Worm (Caenorhabditis elegans) whole organism, mixed stage, embryonic: Measurements from ENCODE around the gene Y39B6A.41.
"Not testable (repeated sequence)": the region's sequence is repeated elsewhere in the genome, so short reads cannot be mapped to it uniquely, and the experiment has no call there.

Source experiments
- M03D4.4 ChIP-seq: sonication (generic microtip); optimal IDR thresholded peaks from 2 replicates; lab custom pipeline; 2017; ENCODE audit warnings: mild to moderate bottlenecking, missing genetic modification characterization, missing compliant biosample characterization
- bed-3 ChIP-seq: fragments of 200-800 bp; sonication (Bioruptor generic); optimal IDR thresholded peaks from 3 replicates; lab custom pipeline; 2018; ENCODE audit warnings: mild to moderate bottlenecking, missing genetic modification characterization, moderate library complexity, missing compliant biosample characterization
- blmp-1 ChIP-seq: fragments of 150-350 bp; optimal IDR thresholded peaks from 2 replicates; lab custom pipeline; 2014; ENCODE audit warnings: missing biosample characterization, missing genetic modification characterization
- ceh-39 ChIP-seq: fragments of 150-350 bp; optimal IDR thresholded peaks from 2 replicates; lab custom pipeline; 2014; ENCODE audit warnings: missing biosample characterization, missing genetic modification characterization
- ceh-43 ChIP-seq: fragments of 200-800 bp; sonication (Bioruptor generic); optimal IDR thresholded peaks from 2 replicates; lab custom pipeline; 2018; ENCODE audit warnings: mild to moderate bottlenecking, missing genetic modification characterization, moderate library complexity, missing compliant biosample characterization
- ceh-83 ChIP-seq: fragments of 200-800 bp; sonication (Bioruptor generic); optimal IDR thresholded peaks from 2 replicates; lab custom pipeline; 2018; ENCODE audit warnings: mild to moderate bottlenecking, missing genetic modification characterization, missing compliant biosample characterization
- ces-1 ChIP-seq: fragments of 150-350 bp; optimal IDR thresholded peaks from 2 replicates; lab custom pipeline; 2014; ENCODE audit warnings: missing biosample characterization, missing genetic modification reagents, missing genetic modification characterization
- cnd-1 ChIP-seq: fragments of 200-800 bp; sonication (Bioruptor generic); optimal IDR thresholded peaks from 2 replicates; lab custom pipeline; 2018; ENCODE audit warnings: mild to moderate bottlenecking, missing genetic modification characterization, missing compliant biosample characterization
- drap-1 ChIP-seq: fragments of 200-800 bp; sonication (Bioruptor generic); optimal IDR thresholded peaks from 3 replicates; lab custom pipeline; 2018; ENCODE audit warnings: mild to moderate bottlenecking, missing genetic modification characterization, missing compliant biosample characterization
- elt-3 ChIP-seq: fragments of 150-350 bp; optimal IDR thresholded peaks from 2 replicates; lab custom pipeline; 2014; ENCODE audit warnings: missing biosample characterization, missing genetic modification characterization
- flh-1 ChIP-seq: fragments of 200-800 bp; sonication (Bioruptor generic); optimal IDR thresholded peaks from 2 replicates; lab custom pipeline; 2018; ENCODE audit warnings: mild to moderate bottlenecking, missing genetic modification characterization, moderate library complexity, missing compliant biosample characterization
- ham-2 ChIP-seq: fragments of 200-800 bp; sonication (Bioruptor generic); optimal IDR thresholded peaks from 2 replicates; lab custom pipeline; 2018; ENCODE audit warnings: mild to moderate bottlenecking, missing genetic modification characterization, missing compliant biosample characterization
- hlh-1 ChIP-seq: fragments of 150-350 bp; optimal IDR thresholded peaks from 2 replicates; lab custom pipeline; 2014; ENCODE audit warnings: missing biosample characterization, missing genetic modification reagents, missing genetic modification characterization
- lin-13 ChIP-seq: fragments of 150-350 bp; optimal IDR thresholded peaks from 2 replicates; lab custom pipeline; 2014; ENCODE audit warnings: missing biosample characterization, missing genetic modification characterization
- lin-32 ChIP-seq: fragments of 200-800 bp; sonication (Bioruptor generic); optimal IDR thresholded peaks from 2 replicates; lab custom pipeline; 2018; ENCODE audit warnings: mild to moderate bottlenecking, missing genetic modification characterization, missing compliant biosample characterization
- lsy-2 ChIP-seq: fragments of 150-350 bp; optimal IDR thresholded peaks from 2 replicates; lab custom pipeline; 2014; ENCODE audit warnings: missing biosample characterization, missing genetic modification characterization
- mab-5 ChIP-seq: fragments of 150-350 bp; optimal IDR thresholded peaks from 2 replicates; lab custom pipeline; 2014; ENCODE audit warnings: missing biosample characterization, missing genetic modification characterization
- mep-1 ChIP-seq: fragments of 150-350 bp; optimal IDR thresholded peaks from 2 replicates; lab custom pipeline; 2017; ENCODE audit warnings: missing biosample characterization, missing genetic modification reagents, missing genetic modification characterization, inconsistent platforms
- mls-2 ChIP-seq: sonication (generic microtip); optimal IDR thresholded peaks from 2 replicates; lab custom pipeline; 2016; ENCODE audit warnings: mild to moderate bottlenecking, missing genetic modification characterization, moderate library complexity, missing compliant biosample characterization
- nhr-12 ChIP-seq: fragments of 150-350 bp; optimal IDR thresholded peaks from 2 replicates; lab custom pipeline; 2014; ENCODE audit warnings: missing biosample characterization, missing genetic modification characterization
- nhr-2 ChIP-seq: fragments of 150-350 bp; optimal IDR thresholded peaks from 2 replicates; lab custom pipeline; 2014; ENCODE audit warnings: missing biosample characterization, missing genetic modification characterization
- nhr-237 ChIP-seq: fragments of 150-350 bp; optimal IDR thresholded peaks from 2 replicates; lab custom pipeline; 2014; ENCODE audit warnings: missing biosample characterization, missing genetic modification characterization
- nhr-28 ChIP-seq: fragments of 150-350 bp; optimal IDR thresholded peaks from 2 replicates; lab custom pipeline; 2014; ENCODE audit warnings: missing biosample characterization, missing genetic modification characterization
- nhr-76 ChIP-seq: sonication (generic microtip); optimal IDR thresholded peaks from 2 replicates; lab custom pipeline; 2017; ENCODE audit warnings: missing biosample characterization, missing genetic modification characterization
- pha-4 ChIP-seq: fragments of 150-350 bp; optimal IDR thresholded peaks from 2 replicates; lab custom pipeline; 2018; ENCODE audit warnings: missing biosample characterization, missing genetic modification reagents, missing genetic modification characterization
- sem-2 ChIP-seq: fragments of 200-800 bp; sonication (Bioruptor generic); optimal IDR thresholded peaks from 2 replicates; lab custom pipeline; 2018; ENCODE audit warnings: mild to moderate bottlenecking, missing genetic modification characterization, missing compliant biosample characterization
- snpc-4 ChIP-seq: fragments of 150-350 bp; optimal IDR thresholded peaks from 2 replicates; lab custom pipeline; 2014; ENCODE audit warnings: missing biosample characterization, missing genetic modification characterization
- sptf-1 ChIP-seq: sonication (generic microtip); optimal IDR thresholded peaks from 2 replicates; lab custom pipeline; 2017; ENCODE audit warnings: mild to moderate bottlenecking, missing genetic modification characterization, moderate library complexity, missing compliant biosample characterization
- tbx-8 ChIP-seq: fragments of 200-800 bp; sonication (Bioruptor generic); optimal IDR thresholded peaks from 2 replicates; lab custom pipeline; 2018; ENCODE audit warnings: mild to moderate bottlenecking, missing genetic modification characterization, moderate library complexity, missing compliant biosample characterization
- unc-120 ChIP-seq: sonication (generic microtip); optimal IDR thresholded peaks from 2 replicates; lab custom pipeline; 2017; ENCODE audit warnings: missing genetic modification characterization, missing compliant biosample characterization; ENCODE audit not compliant: poor library complexity, severe bottlenecking
- unc-39 ChIP-seq: fragments of 150-350 bp; optimal IDR thresholded peaks from 2 replicates; lab custom pipeline; 2014; ENCODE audit warnings: missing biosample characterization, missing genetic modification characterization
- unc-62 ChIP-seq: fragments of 150-350 bp; optimal IDR thresholded peaks from 2 replicates; lab custom pipeline; 2014; ENCODE audit warnings: missing biosample characterization, missing genetic modification reagents, missing genetic modification characterization
- zip-8 ChIP-seq: fragments of 150-350 bp; optimal IDR thresholded peaks from 2 replicates; lab custom pipeline; 2014; ENCODE audit warnings: missing biosample characterization, missing genetic modification characterization
- ztf-11 ChIP-seq: fragments of 150-350 bp; optimal IDR thresholded peaks from 2 replicates; lab custom pipeline; 2014; ENCODE audit warnings: missing biosample characterization, missing genetic modification characterization

Gene Y39B6A.41

ce11 chrV:18977876-18978275 lies at the start of gene Y39B6A.41:
Gene Y39B6A.41, minus strand, starts transcription at chrV:18977976.
- no peak for TF ChIP-seq lin-13 (tag; lab: Kevin White, UChicago)
- TF ChIP-seq ham-2 (GFP tag; lab: Kevin White, UChicago), result no peak
- TF ChIP-seq lin-32, result no peak
- no peak for TF ChIP-seq snpc-4 (tag; lab: Kevin White, UChicago)
- no peak for TF ChIP-seq sem-2
- TF ChIP-seq tbx-8, result no peak
- no peak for TF ChIP-seq flh-1
- no peak for TF ChIP-seq cnd-1 (tag; lab: Kevin White, UChicago)
- TF ChIP-seq ceh-43 (GFP tag; lab: Kevin White, UChicago), result no peak
- no peak for TF ChIP-seq unc-39 (tag; lab: Kevin White, UChicago)
- TF ChIP-seq nhr-12 (tag; lab: Kevin White, UChicago), result no peak
- no peak for TF ChIP-seq pha-4 (tag; lab: Kevin White, UChicago)
- TF ChIP-seq nhr-237 (tag; lab: Kevin White, UChicago), result no peak
- TF ChIP-seq mep-1 (tag; lab: Kevin White, UChicago), result no peak

- TF ChIP-seq mab-5 (no peak), ceh-39 (tag; lab: Kevin White, UChicago) (no peak), bed-3 (no peak), nhr-28 (tag; lab: Kevin White, UChicago) (no peak), mep-1 (tag; lab: Kevin White, UChicago) (no peak), hlh-1 (no peak)
Measured at ce11 chrV:19027338-19027737, 49.6 kb upstream of the Y39B6A.41 start.

DNA sequence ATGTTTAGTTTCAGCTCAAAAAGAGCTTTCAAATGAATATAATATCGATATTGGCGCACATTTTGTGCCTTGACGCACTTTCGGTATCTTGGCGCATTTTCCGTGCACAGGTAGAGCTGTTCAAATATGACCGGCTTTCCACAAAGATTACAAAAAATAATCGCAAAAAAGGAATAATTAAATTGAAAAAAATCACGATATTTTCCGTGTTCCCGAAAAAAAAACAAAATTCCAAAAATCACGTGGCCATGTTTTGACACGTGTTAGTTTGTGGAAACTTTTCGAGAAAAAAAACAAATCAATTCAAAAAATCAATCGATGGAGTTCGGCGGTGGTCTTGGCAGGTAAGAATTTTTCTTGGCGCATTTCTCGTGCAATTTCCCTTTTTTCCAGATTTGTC lies 48.4 kb upstream of the Y39B6A.41 start, which contains the start of gene Y39B6A.25:
Y39B6A.25 (plus strand) TSS at position 301 of the 400 bp plus-strand sequence.
- TF ChIP-seq unc-62 (GFP tag; lab: Kevin White, UChicago) (no peak), nhr-28 (tag; lab: Kevin White, UChicago) (no peak), lsy-2 (no peak), unc-120 (tag; lab: Kevin White, UChicago) (no peak)

DNA sequence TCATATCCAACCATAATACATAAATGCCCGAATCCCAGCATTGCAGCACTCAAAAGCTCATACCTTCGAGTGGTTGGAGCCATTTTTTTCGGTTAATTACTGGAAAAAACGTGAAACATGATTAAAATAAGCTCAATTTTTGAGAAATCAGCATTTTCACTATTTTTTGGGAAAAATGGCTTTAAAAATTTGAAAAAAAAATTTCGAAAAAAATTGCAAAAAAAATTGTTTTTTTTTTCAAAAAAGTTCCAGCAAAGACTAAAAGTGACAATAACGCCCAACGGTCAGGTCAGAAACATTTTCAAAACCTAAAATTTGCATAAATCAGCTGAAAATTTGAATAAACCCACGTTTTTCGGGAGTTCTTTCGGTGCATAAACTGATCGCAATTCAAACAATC lies 46.9 kb upstream of the Y39B6A.41 start, which contains the start of gene Y39B6A.29:
Y39B6A.29 (minus strand) TSS at position 101 of the 400 bp plus-strand sequence.
- TF ChIP-seq ceh-43 (GFP tag; lab: Kevin White, UChicago) (no peak), blmp-1 (tag; lab: Kevin White, UChicago) (no peak), sem-2 (no peak), nhr-237 (tag; lab: Kevin White, UChicago) (no peak), M03D4.4 (tag; lab: Kevin White, UChicago) (no peak), zip-8 (tag; lab: Kevin White, UChicago) (no peak), nhr-76 (tag; lab: Kevin White, UChicago) (no peak), ceh-39 (tag; lab: Kevin White, UChicago) (no peak), lin-32 (no peak)

ce11 chrV:19019239-19019638 lies 41.5 kb upstream of the Y39B6A.41 start:
- no peak for TF ChIP-seq ceh-83 (GFP tag; lab: Kevin White, UChicago)
- no peak for TF ChIP-seq mab-5
- TF ChIP-seq ztf-11 (tag; lab: Kevin White, UChicago), result no peak
- no peak for TF ChIP-seq ces-1 (GFP tag; lab: Kevin White, UChicago)
- TF ChIP-seq lin-32, result no peak
- no peak for TF ChIP-seq lsy-2
- no peak for TF ChIP-seq M03D4.4 (tag; lab: Kevin White, UChicago)
- TF ChIP-seq mep-1 (tag; lab: Kevin White, UChicago), result no peak
- no peak for TF ChIP-seq flh-1

DNA sequence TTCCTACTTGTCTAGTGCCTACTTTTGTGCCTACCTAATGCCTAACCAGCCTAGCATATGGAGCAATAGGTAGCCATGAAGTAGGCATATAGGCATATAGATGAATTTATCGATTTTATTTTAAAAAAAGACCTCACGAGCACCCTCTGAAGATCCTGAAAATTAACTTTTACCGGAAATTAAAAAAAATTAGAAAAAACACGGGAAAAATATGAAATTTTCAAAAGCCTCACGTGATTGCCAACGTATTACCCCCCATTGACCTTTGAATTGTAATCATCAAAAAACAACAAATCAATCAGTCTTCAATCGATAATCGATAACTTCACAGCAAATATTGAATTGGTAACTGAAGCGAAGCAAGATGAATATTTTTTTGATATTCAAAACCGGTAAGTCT lies 36.5 kb upstream of the Y39B6A.41 start, which contains the start of gene Y39B6A.30:
Y39B6A.30 (plus strand) TSS at position 301 of the 400 bp plus-strand sequence.
- TF ChIP-seq ham-2 (GFP tag; lab: Kevin White, UChicago); nhr-76 (tag; lab: Kevin White, UChicago); nhr-28 (tag; lab: Kevin White, UChicago): not testable (repeated sequence)

DNA sequence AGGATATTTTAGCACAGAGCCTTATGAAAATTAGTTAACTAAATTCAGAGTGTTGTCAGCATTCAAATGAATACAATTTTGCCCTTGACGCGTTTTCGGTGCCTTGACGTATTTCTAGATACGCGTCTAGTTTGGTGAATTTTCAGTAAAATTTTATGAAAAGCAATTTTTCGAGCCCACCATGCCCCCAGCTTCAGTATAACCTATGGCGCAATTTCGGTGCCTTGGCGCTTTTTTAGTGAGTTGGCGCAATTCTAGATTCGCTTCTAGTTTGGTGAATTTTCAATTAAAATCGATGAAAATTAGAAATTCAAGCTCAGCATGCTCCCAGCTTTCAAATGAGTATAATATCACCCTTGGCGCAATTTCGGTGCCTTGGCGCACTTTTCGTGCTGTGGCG lies 35.4 kb upstream of the Y39B6A.41 start:
- no peak for TF ChIP-seq blmp-1 (tag; lab: Kevin White, UChicago)
- no peak for TF ChIP-seq ces-1 (GFP tag; lab: Kevin White, UChicago)
- TF ChIP-seq sptf-1, result no peak
- no peak for TF ChIP-seq hlh-1
- no peak for TF ChIP-seq nhr-76 (tag; lab: Kevin White, UChicago)
- TF ChIP-seq cnd-1 (tag; lab: Kevin White, UChicago), result no peak
- no peak for TF ChIP-seq ham-2 (GFP tag; lab: Kevin White, UChicago)
- no peak for TF ChIP-seq unc-62 (GFP tag; lab: Kevin White, UChicago)
- no peak for TF ChIP-seq elt-3 (tag; lab: Kevin White, UChicago)
- no peak for TF ChIP-seq nhr-2 (tag; lab: Kevin White, UChicago)
- TF ChIP-seq mls-2 (tag; lab: Kevin White, UChicago), result no peak
- no peak for TF ChIP-seq drap-1 (GFP tag; lab: Kevin White, UChicago)
- TF ChIP-seq sem-2, result no peak
- TF ChIP-seq ceh-43 (GFP tag; lab: Kevin White, UChicago), result no peak
- no peak for TF ChIP-seq ceh-83 (GFP tag; lab: Kevin White, UChicago)
- TF ChIP-seq zip-8 (tag; lab: Kevin White, UChicago), result no peak
- no peak for TF ChIP-seq nhr-237 (tag; lab: Kevin White, UChicago)
